Fruit fly (Drosophila melanogaster) whole organism, embryonic: ENCODE data around the gene COX7AL.

ENCODE experiments used
- CG1024 ChIP-seq: fragments of 200-800 bp; sonication (Bioruptor generic); IDR thresholded peaks from 2 replicates; pipeline ENCODE4 v1.3.6; 2022; ENCODE audit warnings: missing biosample characterization, missing genetic modification characterization
- CG10366 ChIP-seq: fragments of 200-800 bp; sonication (Bioruptor generic); IDR thresholded peaks from 2 replicates; pipeline ENCODE4 v1.3.6; 2022; ENCODE audit warnings: missing biosample characterization, missing genetic modification characterization
- CG10462 ChIP-seq: fragments of 200-800 bp; sonication (Bioruptor generic); optimal IDR thresholded peaks from 2 replicates; lab custom pipeline; 2016; ENCODE audit warnings: missing biosample characterization, missing genetic modification characterization
- CG1233 ChIP-seq: fragments of 200-800 bp; sonication (Bioruptor generic); optimal IDR thresholded peaks from 4 replicates; lab custom pipeline; 2018; ENCODE audit warnings: missing biosample characterization, mild to moderate bottlenecking, missing genetic modification characterization
- CG14860 ChIP-seq: fragments of 200-800 bp; sonication (Bioruptor generic); IDR thresholded peaks from 3 replicates; pipeline ENCODE4 v1.3.6; 2022; ENCODE audit warnings: missing biosample characterization, missing genetic modification characterization; ENCODE audit not compliant: partially characterized antibody
- CG15073 ChIP-seq: fragments of 200-800 bp; sonication (Bioruptor generic); optimal IDR thresholded peaks from 2 replicates; lab custom pipeline; 2016; ENCODE audit warnings: missing biosample characterization, missing genetic modification characterization
- CG17829 ChIP-seq: fragments of 200-800 bp; optimal IDR thresholded peaks from 2 replicates; lab custom pipeline; 2019; ENCODE audit warnings: missing biosample characterization, mild to moderate bottlenecking, missing genetic modification characterization, moderate library complexity
- CG18262 ChIP-seq: fragments of 200-800 bp; optimal IDR thresholded peaks from 3 replicates; lab custom pipeline; 2019; ENCODE audit warnings: missing biosample characterization, mild to moderate bottlenecking, missing genetic modification characterization, moderate library complexity
- CG31441 ChIP-seq: fragments of 200-800 bp; sonication (Bioruptor generic); IDR thresholded peaks from 2 replicates; pipeline ENCODE4 v1.3.6; 2022; ENCODE audit warnings: missing biosample characterization, missing genetic modification characterization
- CG3407 ChIP-seq: fragments of 200-800 bp; sonication (Bioruptor generic); optimal IDR thresholded peaks from 2 replicates; lab custom pipeline; 2018; ENCODE audit warnings: missing biosample characterization, mild to moderate bottlenecking, missing genetic modification characterization
- CG3995 ChIP-seq: fragments of 200-800 bp; sonication (Bioruptor generic); optimal IDR thresholded peaks from 3 replicates; lab custom pipeline; 2016; ENCODE audit warnings: missing biosample characterization, missing genetic modification characterization
- CG4424 ChIP-seq: fragments of 200-800 bp; sonication (Bioruptor generic); optimal IDR thresholded peaks from 3 replicates; lab custom pipeline; 2016; ENCODE audit warnings: missing biosample characterization, missing genetic modification characterization
- CG6791 ChIP-seq: fragments of 200-800 bp; sonication (Bioruptor generic); IDR thresholded peaks from 3 replicates; pipeline ENCODE4 v1.3.6; 2022; ENCODE audit warnings: missing biosample characterization, missing genetic modification characterization; ENCODE audit not compliant: partially characterized antibody
- CG6854 ChIP-seq: fragments of 200-800 bp; sonication (Bioruptor generic); optimal IDR thresholded peaks from 3 replicates; lab custom pipeline; 2017; ENCODE audit warnings: missing biosample characterization, mild to moderate bottlenecking, missing genetic modification characterization
- CG7987 ChIP-seq: fragments of 200-800 bp; sonication (Bioruptor generic); optimal IDR thresholded peaks from 2 replicates; lab custom pipeline; 2018; ENCODE audit warnings: missing biosample characterization, mild to moderate bottlenecking, missing genetic modification characterization, moderate library complexity
- CG8388 ChIP-seq: fragments of 200-800 bp; sonication (Bioruptor generic); optimal IDR thresholded peaks from 2 replicates; lab custom pipeline; 2019; ENCODE audit warnings: missing biosample characterization, mild to moderate bottlenecking, missing genetic modification characterization, moderate library complexity
- CG8924 ChIP-seq: fragments of 200-800 bp; optimal IDR thresholded peaks from 3 replicates; lab custom pipeline; 2019; ENCODE audit warnings: missing biosample characterization, mild to moderate bottlenecking, missing genetic modification characterization, moderate library complexity
- CHES-1-like ChIP-seq: fragments of 200-800 bp; sonication (Bioruptor generic); optimal IDR thresholded peaks from 2 replicates; lab custom pipeline; 2016; ENCODE audit warnings: missing biosample characterization, missing genetic modification characterization
- D19A ChIP-seq: fragments of 200-800 bp; optimal IDR thresholded peaks from 3 replicates; lab custom pipeline; 2019; ENCODE audit warnings: missing biosample characterization, mild to moderate bottlenecking, missing genetic modification characterization, moderate library complexity
- Ets65A ChIP-seq: fragments of 200-800 bp; sonication (Bioruptor generic); peaks from one replicate; lab custom pipeline; 2016; ENCODE audit warnings: missing biosample characterization, missing genetic modification characterization
- Gsc ChIP-seq: fragments of 200-800 bp; sonication (Bioruptor generic); IDR thresholded peaks from 2 replicates; pipeline ENCODE4 v1.3.6; 2022; ENCODE audit warnings: missing biosample characterization, missing genetic modification characterization
- MESR4 ChIP-seq: fragments of 200-800 bp; sonication (Bioruptor generic); optimal IDR thresholded peaks from 2 replicates; lab custom pipeline; 2018; ENCODE audit warnings: missing biosample characterization, mild to moderate bottlenecking, missing genetic modification characterization, moderate library complexity
- Mrtf ChIP-seq: fragments of 200-800 bp; sonication (Bioruptor generic); IDR thresholded peaks from 3 replicates; pipeline ENCODE4 v1.3.6; 2022; ENCODE audit warnings: missing biosample characterization, missing genetic modification characterization
- TFAM ChIP-seq: fragments of 200-800 bp; sonication (Bioruptor generic); optimal IDR thresholded peaks from 2 replicates; lab custom pipeline; 2017; ENCODE audit warnings: missing biosample characterization, missing genetic modification characterization, inconsistent platforms
- Xrp1 ChIP-seq: fragments of 200-800 bp; sonication (Bioruptor generic); IDR thresholded peaks from 2 replicates; pipeline ENCODE4 v1.3.6; 2022; ENCODE audit warnings: missing biosample characterization, missing genetic modification characterization
- YL-1 ChIP-seq: fragments of 200-800 bp; sonication (Bioruptor generic); optimal IDR thresholded peaks from 3 replicates; lab custom pipeline; 2017; ENCODE audit warnings: missing biosample characterization, mild to moderate bottlenecking, missing genetic modification characterization
- ara ChIP-seq: fragments of 200-800 bp; sonication (Bioruptor generic); IDR thresholded peaks from 2 replicates; pipeline ENCODE4 v1.3.6; 2022; ENCODE audit warnings: missing biosample characterization, missing genetic modification characterization
- ash1 ChIP-seq: fragments of 200-800 bp; sonication (Bioruptor generic); optimal IDR thresholded peaks from 2 replicates; lab custom pipeline; 2018; ENCODE audit warnings: missing biosample characterization, mild to moderate bottlenecking, missing genetic modification characterization
- bigmax ChIP-seq: fragments of 200-800 bp; sonication (Bioruptor generic); optimal IDR thresholded peaks from 2 replicates; lab custom pipeline; 2018; ENCODE audit warnings: missing biosample characterization, mild to moderate bottlenecking, missing genetic modification characterization
- bowl ChIP-seq: fragments of 200-800 bp; sonication (Bioruptor generic); IDR thresholded peaks from 2 replicates; pipeline ENCODE4 v1.3.6; 2022; ENCODE audit warnings: missing biosample characterization, missing genetic modification characterization
- bsh ChIP-seq, 2 experiments: fragments of 200-800 bp; sonication (Bioruptor generic); optimal IDR thresholded peaks; 2 replicates each; lab custom pipeline; 2017 to 2018; ENCODE audit warnings: mild to moderate bottlenecking in 2 of 2, missing biosample characterization in 2 of 2, missing genetic modification characterization in 2 of 2, moderate library complexity in 1 of 2
- crc ChIP-seq: fragments of 200-800 bp; sonication (Bioruptor generic); optimal IDR thresholded peaks from 2 replicates; lab custom pipeline; 2016; ENCODE audit warnings: missing biosample characterization, missing genetic modification characterization
- dmrt11E ChIP-seq: fragments of 200-800 bp; sonication (Bioruptor generic); optimal IDR thresholded peaks from 3 replicates; lab custom pipeline; 2018; ENCODE audit warnings: missing biosample characterization, mild to moderate bottlenecking, missing genetic modification characterization, moderate library complexity
- eve ChIP-seq, 2 experiments: fragments of >200 bp; optimal IDR thresholded peaks; 2 replicates each; lab custom pipeline; 2017; ENCODE audit warnings: missing biosample characterization in 2 of 2, missing genetic modification characterization in 2 of 2
- ewg ChIP-seq: fragments of 200-800 bp; sonication (Bioruptor generic); optimal IDR thresholded peaks from 3 replicates; lab custom pipeline; 2017; ENCODE audit warnings: mild to moderate bottlenecking, missing biosample characterization, missing genetic modification reagents, missing genetic modification characterization
- gcm2 ChIP-seq: fragments of 200-800 bp; sonication (Bioruptor generic); optimal IDR thresholded peaks from 2 replicates; lab custom pipeline; 2016; ENCODE audit warnings: missing biosample characterization, missing genetic modification characterization
- hb ChIP-seq: fragments of 200-800 bp; sonication (Bioruptor generic); IDR thresholded peaks from 3 replicates; pipeline ENCODE4 v1.3.6; 2022; ENCODE audit warnings: missing biosample characterization, missing genetic modification characterization; ENCODE audit not compliant: partially characterized antibody
- hbn ChIP-seq: fragments of 200-800 bp; sonication (Bioruptor generic); IDR thresholded peaks from 2 replicates; pipeline ENCODE4 v1.3.6; 2022; ENCODE audit warnings: missing biosample characterization, missing genetic modification characterization; ENCODE audit not compliant: partially characterized antibody
- oc ChIP-seq: fragments of 200-800 bp; sonication (Bioruptor generic); optimal IDR thresholded peaks from 2 replicates; lab custom pipeline; 2018; ENCODE audit warnings: missing biosample characterization, mild to moderate bottlenecking, missing genetic modification characterization, moderate library complexity
- psq ChIP-seq: fragments of 200-800 bp; sonication (Bioruptor generic); optimal IDR thresholded peaks from 2 replicates; lab custom pipeline; 2017; ENCODE audit warnings: missing biosample characterization, missing genetic modification characterization
- ranshi ChIP-seq: fragments of 200-800 bp; sonication (Bioruptor generic); IDR thresholded peaks from 2 replicates; pipeline ENCODE4 v1.3.6; 2022; ENCODE audit warnings: missing biosample characterization, missing genetic modification characterization
- tio ChIP-seq: fragments of 200-800 bp; sonication (Bioruptor generic); optimal IDR thresholded peaks from 2 replicates; lab custom pipeline; 2017; ENCODE audit warnings: missing biosample characterization, missing genetic modification characterization, inconsistent platforms
- toy ChIP-seq: fragments of 200-800 bp; sonication (Bioruptor generic); IDR thresholded peaks from 2 replicates; pipeline ENCODE4 v1.3.6; 2022; ENCODE audit warnings: missing biosample characterization, missing genetic modification characterization
- trh ChIP-seq: fragments of 200-800 bp; sonication (Bioruptor generic); optimal IDR thresholded peaks from 2 replicates; lab custom pipeline; 2016; ENCODE audit warnings: missing biosample characterization, missing genetic modification characterization
- tx ChIP-seq: fragments of 200-800 bp; sonication (Bioruptor generic); optimal IDR thresholded peaks from 2 replicates; lab custom pipeline; 2016; ENCODE audit warnings: missing biosample characterization, missing genetic modification characterization
- vvl ChIP-seq: fragments of 200-800 bp; sonication (Bioruptor generic); IDR thresholded peaks from 2 replicates; pipeline ENCODE4 v1.3.6; 2022; ENCODE audit warnings: missing biosample characterization, missing genetic modification characterization
- zen ChIP-seq: fragments of 200-800 bp; sonication (Bioruptor generic); optimal IDR thresholded peaks from 3 replicates; lab custom pipeline; 2018; ENCODE audit warnings: missing biosample characterization, mild to moderate bottlenecking, missing genetic modification characterization, moderate library complexity
- zen2 ChIP-seq: fragments of 200-800 bp; sonication (Bioruptor generic); IDR thresholded peaks from 3 replicates; pipeline ENCODE4 v1.3.6; 2022; ENCODE audit warnings: missing biosample characterization, missing genetic modification characterization; ENCODE audit not compliant: partially characterized antibody
- zf30C ChIP-seq: fragments of 200-800 bp; sonication (Bioruptor generic); optimal IDR thresholded peaks from 3 replicates; lab custom pipeline; 2018; ENCODE audit warnings: missing biosample characterization, mild to moderate bottlenecking, missing genetic modification characterization
- zfh2 ChIP-seq: fragments of 200-800 bp; sonication (Bioruptor generic); optimal IDR thresholded peaks from 2 replicates; lab custom pipeline; 2016; ENCODE audit warnings: missing biosample characterization, missing genetic modification characterization

The COX7AL gene

DNA sequence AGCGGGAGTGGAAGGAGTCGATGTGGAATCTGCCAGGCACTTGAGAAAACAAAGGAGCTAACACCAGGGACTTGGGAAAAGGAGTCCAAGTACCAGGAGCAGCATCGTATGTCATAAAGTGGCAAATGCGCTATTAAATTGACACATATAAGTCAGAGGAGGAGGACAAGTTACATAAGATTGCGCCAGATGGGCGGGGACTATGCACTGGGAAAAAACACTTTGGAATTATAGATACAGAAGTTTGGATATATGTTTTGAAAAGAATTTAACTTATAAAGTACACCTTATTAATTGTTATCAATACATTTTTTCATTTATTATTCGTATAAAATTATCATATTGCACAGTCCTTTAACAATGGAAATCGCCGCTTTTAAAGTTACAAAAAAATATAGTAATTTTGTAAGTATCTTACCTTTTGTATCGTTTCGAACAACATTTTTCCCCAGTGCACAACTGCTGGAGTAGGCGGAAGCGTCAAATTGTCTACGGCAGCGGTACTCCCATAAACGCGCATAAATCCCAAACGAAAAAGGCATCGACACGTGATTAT, 7.4 kb upstream of the COX7AL start (continued):
- no peak for TF ChIP-seq oc (tag; lab: Kevin White, UChicago)
- TF ChIP-seq YL-1 (GFP tag; lab: Kevin White, UChicago): no peak
- no peak for TF ChIP-seq CG1024
- no peak; the same call in 1 of the 2 replicates for TF ChIP-seq Xrp1 (GFP tag; lab: Robert Waterston, UW)
- no peak for TF ChIP-seq trh (GFP tag; lab: Kevin White, UChicago)
- no peak for TF ChIP-seq psq (GFP tag; lab: Kevin White, UChicago)
- TF ChIP-seq zf30C: peak; percentile 74
- no peak for TF ChIP-seq CG15073 (GFP tag; lab: Kevin White, UChicago)
- peak; percentile 48 for TF ChIP-seq CG17829 (tag; lab: Kevin White, UChicago)
- peak; percentile 17 for TF ChIP-seq D19A (tag; lab: Kevin White, UChicago)
- TF ChIP-seq dmrt11E: peak; percentile 65
- no peak for TF ChIP-seq CG10462 (GFP tag; lab: Kevin White, UChicago)
- no peak for TF ChIP-seq tx (GFP tag; lab: Kevin White, UChicago)
- peak in 1 of 2 experiments; percentile 1 for TF ChIP-seq bsh (GFP tag; optimal IDR thresholded peaks at IDR 0.05; lab: Kevin White, UChicago)
- TF ChIP-seq ash1: no peak
- peak; percentile 23 for TF ChIP-seq CG8924
- peak; percentile 51 for TF ChIP-seq CG18262 (tag; lab: Kevin White, UChicago)
- no peak for TF ChIP-seq zfh2 (GFP tag; lab: Kevin White, UChicago)
- TF ChIP-seq zen (tag; lab: Kevin White, UChicago): peak; percentile 15
- TF ChIP-seq CG8388: peak; percentile 6
- TF ChIP-seq crc (GFP tag; lab: Kevin White, UChicago): no peak

DNA sequence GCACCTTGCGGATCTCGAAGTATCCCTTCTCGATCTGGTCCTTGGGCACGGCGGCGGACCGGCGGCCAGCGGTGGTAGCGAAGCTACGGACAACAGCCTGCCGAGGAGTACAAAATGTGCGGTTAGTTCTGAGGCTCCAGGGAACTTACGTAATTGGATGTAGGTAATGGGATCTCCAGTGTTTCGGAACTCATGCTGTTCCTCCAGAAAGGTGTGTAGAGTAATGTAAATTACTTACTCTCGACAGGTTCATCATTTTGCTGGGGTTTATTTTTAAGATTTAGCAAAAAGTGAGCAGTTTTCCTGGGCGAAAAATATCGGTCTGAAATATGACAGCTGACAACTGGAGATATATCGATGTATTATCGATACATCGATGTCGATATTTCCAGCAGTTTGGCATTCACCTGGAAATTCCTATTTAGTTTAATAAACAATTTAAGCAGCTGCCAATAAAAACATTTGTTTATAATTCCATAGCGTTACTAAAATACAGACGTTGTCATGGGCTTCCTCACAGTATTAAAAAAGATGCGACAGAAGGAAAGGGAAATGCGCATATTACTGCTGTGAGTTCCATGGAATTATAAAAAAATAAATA, 2.7 kb upstream of the COX7AL start, which contains the start of the genes COX7A and Arl2:
Gene COX7A, minus strand, starts transcription at position 369 of the 601 bp plus-strand sequence.
Gene Arl2, plus strand, starts transcription at position 426 of the 601 bp plus-strand sequence.
- TF ChIP-seq hbn (GFP tag; lab: Robert Waterston, UW) (peak; percentile 95), tio (GFP tag; lab: Kevin White, UChicago) (no peak), CG3995 (GFP tag; lab: Kevin White, UChicago) (peak; percentile 18), gcm2 (GFP tag; lab: Kevin White, UChicago) (no peak), zen2 (GFP tag; lab: Robert Waterston, UW) (peak; percentile 95), CG6791 (GFP tag; lab: Robert Waterston, UW) (peak; percentile 94), bigmax (GFP tag; lab: Kevin White, UChicago) (peak; percentile 26), Gsc (GFP tag; lab: Robert Waterston, UW) (no peak), hb (GFP tag; lab: Robert Waterston, UW) (peak; percentile 89), psq (GFP tag; lab: Kevin White, UChicago) (no peak), CG10366 (GFP tag; lab: Robert Waterston, UW) (no peak), CG7987 (GFP tag; lab: Kevin White, UChicago) (no peak), CG1233 (GFP tag; lab: Kevin White, UChicago) (no peak), CG3407 (GFP tag; lab: Kevin White, UChicago) (no peak), bowl (GFP tag; lab: Robert Waterston, UW) (no peak), ranshi (GFP tag; lab: Robert Waterston, UW) (no peak), CG4424 (GFP tag; lab: Kevin White, UChicago) (no peak), CHES-1-like (GFP tag; lab: Kevin White, UChicago) (no peak), CG6854 (GFP tag; lab: Kevin White, UChicago) (no peak), Ets65A (GFP tag; lab: Kevin White, UChicago) (no peak), ara (GFP tag; lab: Robert Waterston, UW) (no peak), Mrtf (no peak), CG14860 (peak; percentile 91), vvl (0 out of 2 replicates have a peak, but pooled peaks have one; percentile 39), eve (GFP tag; optimal IDR thresholded peaks at IDR 0.05; lab: Kevin White, UChicago) (no peak), ewg (GFP tag; lab: Kevin White, UChicago) (no peak), toy (GFP tag; lab: Robert Waterston, UW) (no peak), TFAM (GFP tag; lab: Kevin White, UChicago) (no peak), CG31441 (GFP tag; lab: Robert Waterston, UW) (no peak), MESR4 (peak; percentile 98)
